Fruit fly (Drosophila melanogaster) whole organism, embryonic: ENCODE results near the gene mRpL16.

ENCODE experiments used
- Atf6 ChIP-seq: fragments of 200-800 bp; sonication (Bioruptor generic); IDR thresholded peaks from 2 replicates; pipeline ENCODE4 v1.3.6; 2022; ENCODE audit warnings: missing biosample characterization, missing genetic modification characterization
- BEAF-32 ChIP-seq: fragments of 200-800 bp; sonication (Bioruptor generic); optimal IDR thresholded peaks from 3 replicates; lab custom pipeline; 2017; ENCODE audit warnings: missing biosample characterization, missing genetic modification characterization, mild to moderate bottlenecking, moderate library complexity, missing genetic modification reagents
- CG10147 ChIP-seq: fragments of 200-800 bp; sonication (Bioruptor generic); optimal IDR thresholded peaks from 2 replicates; lab custom pipeline; 2019; ENCODE audit warnings: missing biosample characterization, mild to moderate bottlenecking, missing genetic modification characterization, moderate library complexity
- CG10366 ChIP-seq: fragments of 200-800 bp; sonication (Bioruptor generic); IDR thresholded peaks from 2 replicates; pipeline ENCODE4 v1.3.6; 2022; ENCODE audit warnings: missing biosample characterization, missing genetic modification characterization
- CG11456 ChIP-seq: fragments of 200-800 bp; sonication (Bioruptor generic); IDR thresholded peaks from 3 replicates; pipeline ENCODE4 v1.3.6; 2022; ENCODE audit warnings: missing biosample characterization, missing genetic modification characterization
- CG11504 ChIP-seq: fragments of 200-800 bp; sonication (Bioruptor generic); optimal IDR thresholded peaks from 3 replicates; lab custom pipeline; 2019; ENCODE audit warnings: missing biosample characterization, mild to moderate bottlenecking, missing genetic modification characterization, moderate library complexity
- CG13775 ChIP-seq: fragments of 200-800 bp; sonication (Bioruptor generic); optimal IDR thresholded peaks from 3 replicates; lab custom pipeline; 2017; ENCODE audit warnings: missing biosample characterization, mild to moderate bottlenecking, missing genetic modification characterization
- CG13894 ChIP-seq: fragments of 200-800 bp; sonication (Bioruptor generic); optimal IDR thresholded peaks from 3 replicates; lab custom pipeline; 2018; ENCODE audit warnings: missing biosample characterization, mild to moderate bottlenecking, missing genetic modification characterization, moderate library complexity
- CG14965 ChIP-seq: fragments of 200-800 bp; sonication (Bioruptor generic); optimal IDR thresholded peaks from 2 replicates; lab custom pipeline; 2016; ENCODE audit warnings: missing biosample characterization, missing genetic modification characterization, borderline replicate concordance
- CG15514 ChIP-seq: fragments of 200-800 bp; sonication (Bioruptor generic); optimal IDR thresholded peaks from 3 replicates; lab custom pipeline; 2017; ENCODE audit warnings: missing biosample characterization, missing genetic modification characterization, mild to moderate bottlenecking, moderate library complexity, missing genetic modification reagents
- CG1647 ChIP-seq: fragments of 200-800 bp; sonication (Bioruptor generic); optimal IDR thresholded peaks from 3 replicates; lab custom pipeline; 2016; ENCODE audit warnings: missing biosample characterization, missing genetic modification characterization
- CG17568 ChIP-seq: fragments of 200-800 bp; sonication (Bioruptor generic); optimal IDR thresholded peaks from 2 replicates; lab custom pipeline; 2018; ENCODE audit warnings: missing biosample characterization, mild to moderate bottlenecking, missing genetic modification characterization, moderate library complexity
- CG2875 ChIP-seq: fragments of 200-800 bp; sonication (Bioruptor generic); optimal IDR thresholded peaks from 2 replicates; lab custom pipeline; 2017; ENCODE audit warnings: missing biosample characterization, mild to moderate bottlenecking, missing genetic modification characterization, missing genetic modification reagents
- CG30403 ChIP-seq: fragments of 200-800 bp; sonication (Bioruptor generic); optimal IDR thresholded peaks from 3 replicates; lab custom pipeline; 2016; ENCODE audit warnings: missing biosample characterization, missing genetic modification characterization
- CG31441 ChIP-seq: fragments of 200-800 bp; sonication (Bioruptor generic); IDR thresholded peaks from 2 replicates; pipeline ENCODE4 v1.3.6; 2022; ENCODE audit warnings: missing biosample characterization, missing genetic modification characterization
- CG4328 ChIP-seq: fragments of 200-800 bp; sonication (Bioruptor generic); optimal IDR thresholded peaks from 3 replicates; lab custom pipeline; 2017; ENCODE audit warnings: missing biosample characterization, missing genetic modification reagents, missing genetic modification characterization
- CG4404 ChIP-seq: fragments of 200-800 bp; sonication (Bioruptor generic); IDR thresholded peaks from 2 replicates; pipeline ENCODE4 v1.3.6; 2022; ENCODE audit warnings: missing biosample characterization, missing genetic modification characterization
- CG6272 ChIP-seq: fragments of 200-800 bp; sonication (Bioruptor generic); IDR thresholded peaks from 2 replicates; pipeline ENCODE4 v1.3.6; 2022; ENCODE audit warnings: missing biosample characterization, missing genetic modification characterization
- CG6654 ChIP-seq: fragments of 200-800 bp; sonication (Bioruptor generic); optimal IDR thresholded peaks from 2 replicates; lab custom pipeline; 2017; ENCODE audit warnings: missing biosample characterization, mild to moderate bottlenecking, missing genetic modification characterization
- CG6813 ChIP-seq: fragments of 200-800 bp; sonication (Bioruptor generic); optimal IDR thresholded peaks from 2 replicates; lab custom pipeline; 2017; ENCODE audit warnings: missing biosample characterization, missing genetic modification characterization, mild to moderate bottlenecking, moderate library complexity, missing genetic modification reagents
- CG8089 ChIP-seq: fragments of 200-800 bp; sonication (Bioruptor generic); optimal IDR thresholded peaks from 3 replicates; lab custom pipeline; 2016; ENCODE audit warnings: missing biosample characterization, missing genetic modification characterization
- CG9817 ChIP-seq: fragments of 200-800 bp; sonication (Bioruptor generic); optimal IDR thresholded peaks from 2 replicates; lab custom pipeline; 2018; ENCODE audit warnings: missing biosample characterization, mild to moderate bottlenecking, missing genetic modification characterization, moderate library complexity
- CkIIα-i1 ChIP-seq: fragments of 200-800 bp; sonication (Bioruptor generic); IDR thresholded peaks from 2 replicates; pipeline ENCODE4 v1.3.6; 2022; ENCODE audit warnings: missing biosample characterization, missing genetic modification characterization
- Dll ChIP-seq: fragments of 200-800 bp; sonication (Bioruptor generic); IDR thresholded peaks from 4 replicates; pipeline ENCODE4 v1.3.6; 2022; ENCODE audit warnings: missing biosample characterization, missing genetic modification characterization; ENCODE audit not compliant: partially characterized antibody
- Ets65A ChIP-seq: fragments of 200-800 bp; sonication (Bioruptor generic); peaks from one replicate; lab custom pipeline; 2016; ENCODE audit warnings: missing biosample characterization, missing genetic modification characterization
- Ets97D ChIP-seq: fragments of 200-800 bp; sonication (Bioruptor generic); optimal IDR thresholded peaks from 3 replicates; lab custom pipeline; 2016; ENCODE audit warnings: missing biosample characterization, missing genetic modification characterization
- HLH4C ChIP-seq: fragments of 200-800 bp; sonication (Bioruptor generic); IDR thresholded peaks from 3 replicates; pipeline ENCODE4 v1.3.6; 2022; ENCODE audit warnings: missing biosample characterization, missing genetic modification characterization; ENCODE audit not compliant: partially characterized antibody
- Hr3 ChIP-seq: fragments of 200-800 bp; sonication (Bioruptor generic); optimal IDR thresholded peaks from 3 replicates; lab custom pipeline; 2016; ENCODE audit warnings: missing biosample characterization, missing genetic modification characterization
- Ssrp ChIP-seq: fragments of 200-800 bp; sonication (Bioruptor generic); optimal IDR thresholded peaks from 2 replicates; lab custom pipeline; 2018; ENCODE audit warnings: missing biosample characterization, mild to moderate bottlenecking, missing genetic modification characterization, moderate library complexity
- Stat92E ChIP-seq, 3 experiments: fragments of >200 bp in 2 of 3; fragments of 200-800 bp in 1 of 3; sonication (Bioruptor generic) in 1 of 3; optimal IDR thresholded peaks; 2 replicates each; lab custom pipeline; 2017 to 2019; ENCODE audit warnings: missing biosample characterization in 3 of 3, missing genetic modification characterization in 3 of 3, mild to moderate bottlenecking in 1 of 3, moderate library complexity in 1 of 3
- Usf ChIP-seq: fragments of 200-800 bp; sonication (Bioruptor generic); optimal IDR thresholded peaks from 2 replicates; lab custom pipeline; 2017; ENCODE audit warnings: missing genotype, missing biosample characterization, missing genetic modification characterization
- YL-1 ChIP-seq: fragments of 200-800 bp; sonication (Bioruptor generic); optimal IDR thresholded peaks from 3 replicates; lab custom pipeline; 2017; ENCODE audit warnings: missing biosample characterization, mild to moderate bottlenecking, missing genetic modification characterization
- chinmo ChIP-seq: fragments of 200-800 bp; sonication (Bioruptor generic); IDR thresholded peaks from 4 replicates; pipeline ENCODE4 v1.3.6; 2022; ENCODE audit warnings: missing biosample characterization, missing genetic modification characterization; ENCODE audit not compliant: partially characterized antibody
- croc ChIP-seq: fragments of 200-800 bp; sonication (Bioruptor generic); conservative IDR thresholded peaks from 3 replicates; pipeline ENCODE4 v1.3.6; 2022; ENCODE audit warnings: missing biosample characterization, missing genetic modification characterization
- dati ChIP-seq: fragments of 200-800 bp; sonication (Bioruptor generic); IDR thresholded peaks from 2 replicates; pipeline ENCODE4 v1.3.6; 2022; ENCODE audit warnings: missing biosample characterization, missing genetic modification characterization
- disco-r ChIP-seq: fragments of 200-800 bp; sonication (Bioruptor generic); optimal IDR thresholded peaks from 2 replicates; lab custom pipeline; 2016; ENCODE audit warnings: missing biosample characterization, missing genetic modification characterization
- emc ChIP-seq: fragments of 200-800 bp; sonication (Bioruptor generic); optimal IDR thresholded peaks from 2 replicates; lab custom pipeline; 2016; ENCODE audit warnings: missing biosample characterization, missing genetic modification characterization
- fd3F ChIP-seq: fragments of 200-800 bp; sonication (Bioruptor generic); optimal IDR thresholded peaks from 2 replicates; lab custom pipeline; 2018; ENCODE audit warnings: missing biosample characterization, mild to moderate bottlenecking, missing genetic modification characterization, moderate library complexity
- grau ChIP-seq: fragments of 200-800 bp; optimal IDR thresholded peaks from 3 replicates; lab custom pipeline; 2019; ENCODE audit warnings: missing biosample characterization, mild to moderate bottlenecking, missing genetic modification characterization, moderate library complexity
- knrl ChIP-seq: fragments of 200-800 bp; sonication (Bioruptor generic); IDR thresholded peaks from 3 replicates; pipeline ENCODE4 v1.3.6; 2022; ENCODE audit warnings: missing biosample characterization, missing genetic modification characterization; ENCODE audit not compliant: partially characterized antibody
- mam ChIP-seq: fragments of 200-800 bp; sonication (Bioruptor generic); optimal IDR thresholded peaks from 3 replicates; lab custom pipeline; 2016; ENCODE audit warnings: missing biosample characterization, missing genetic modification characterization
- mirr ChIP-seq: fragments of 200-800 bp; sonication (Bioruptor generic); optimal IDR thresholded peaks from 3 replicates; lab custom pipeline; 2018; ENCODE audit warnings: missing biosample characterization, mild to moderate bottlenecking, missing genetic modification characterization
- onecut ChIP-seq: fragments of 200-800 bp; sonication (Bioruptor generic); IDR thresholded peaks from 2 replicates; pipeline ENCODE4 v1.3.6; 2022; ENCODE audit warnings: missing biosample characterization, missing genetic modification characterization
- psq ChIP-seq: fragments of 200-800 bp; sonication (Bioruptor generic); optimal IDR thresholded peaks from 2 replicates; lab custom pipeline; 2017; ENCODE audit warnings: missing biosample characterization, missing genetic modification characterization
- row ChIP-seq: fragments of 200-800 bp; sonication (Bioruptor generic); IDR thresholded peaks from 3 replicates; pipeline ENCODE4 v1.3.6; 2022; ENCODE audit warnings: missing biosample characterization, missing genetic modification characterization
- sqz ChIP-seq: fragments of 200-800 bp; sonication (Bioruptor generic); optimal IDR thresholded peaks from 3 replicates; lab custom pipeline; 2018; ENCODE audit warnings: missing biosample characterization, mild to moderate bottlenecking, missing genetic modification characterization
- ttk ChIP-seq: fragments of 200-800 bp; sonication (Bioruptor generic); IDR thresholded peaks from 2 replicates; pipeline ENCODE4 v2.1.2; 2022; ENCODE audit warnings: missing biosample characterization, missing genetic modification characterization
- vvl ChIP-seq: fragments of 200-800 bp; sonication (Bioruptor generic); IDR thresholded peaks from 2 replicates; pipeline ENCODE4 v1.3.6; 2022; ENCODE audit warnings: missing biosample characterization, missing genetic modification characterization

mRpL16 gene

DNA sequence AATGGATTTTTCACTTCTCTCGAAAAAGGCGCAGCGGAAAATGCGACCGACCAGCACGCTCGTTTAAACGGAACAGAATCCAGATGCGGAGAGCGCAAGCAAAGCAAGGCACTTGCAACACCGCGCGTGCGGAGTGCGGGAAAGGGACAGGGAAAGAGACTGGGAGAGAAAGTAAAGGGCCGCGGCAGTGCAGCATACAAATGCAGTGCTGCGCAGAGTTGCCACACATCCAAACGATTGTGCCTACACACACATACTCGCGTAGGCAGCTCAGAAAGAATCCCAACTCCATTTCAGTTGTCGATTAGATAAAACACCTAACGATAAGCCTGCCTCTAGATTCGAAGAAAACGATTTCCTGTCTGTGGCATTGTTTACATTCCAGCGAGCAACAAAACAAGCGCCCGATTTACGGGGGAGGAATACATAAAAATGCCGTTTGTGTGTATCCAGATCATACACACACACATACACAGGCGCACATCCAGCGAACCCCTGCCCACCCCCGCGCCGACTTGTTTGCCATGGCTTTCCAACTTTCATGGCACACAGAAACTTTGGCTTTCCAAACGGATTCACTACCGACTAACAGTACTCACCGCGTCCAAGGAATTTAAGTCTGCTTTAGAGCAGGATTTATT is 9.5 kb downstream of the mRpL16 start (continued):
- TF ChIP-seq Stat92E (GFP tag; optimal IDR thresholded peaks at IDR 0.05; lab: Kevin White, UChicago) (peak in 1 of 3 experiments; percentile 61), YL-1 (peak; percentile 43), Ssrp (tag; lab: Kevin White, UChicago) (no peak), psq (GFP tag; lab: Kevin White, UChicago) (no peak), CG11456 (GFP tag; lab: Robert Waterston, UW) (no peak), onecut (GFP tag; lab: Robert Waterston, UW) (no peak), CG9817 (tag; lab: Kevin White, UChicago) (no peak), dati (GFP tag; lab: Robert Waterston, UW) (no peak), CG1647 (no peak), CG4404 (GFP tag; lab: Robert Waterston, UW) (no peak), fd3F (GFP tag; lab: Kevin White, UChicago) (no peak), Usf (GFP tag; lab: Kevin White, UChicago) (no peak), CG2875 (GFP tag; lab: Kevin White, UChicago) (no peak), CG6272 (GFP tag; lab: Robert Waterston, UW) (no peak), CG11504 (tag; lab: Kevin White, UChicago) (no peak), disco-r (GFP tag; lab: Kevin White, UChicago) (no peak), ttk (GFP tag; lab: Robert Waterston, UW) (no peak), CG8089 (GFP tag; lab: Kevin White, UChicago) (no peak), mam (GFP tag; lab: Kevin White, UChicago) (no peak), chinmo (0 out of 4 replicates have a peak, but pooled peaks have one; percentile 60), CG14965 (GFP tag; lab: Kevin White, UChicago) (no peak), grau (tag; lab: Kevin White, UChicago) (no peak), CG17568 (GFP tag; lab: Kevin White, UChicago) (no peak), CkIIα-i1 (GFP tag; lab: Robert Waterston, UW) (no peak)

DNA sequence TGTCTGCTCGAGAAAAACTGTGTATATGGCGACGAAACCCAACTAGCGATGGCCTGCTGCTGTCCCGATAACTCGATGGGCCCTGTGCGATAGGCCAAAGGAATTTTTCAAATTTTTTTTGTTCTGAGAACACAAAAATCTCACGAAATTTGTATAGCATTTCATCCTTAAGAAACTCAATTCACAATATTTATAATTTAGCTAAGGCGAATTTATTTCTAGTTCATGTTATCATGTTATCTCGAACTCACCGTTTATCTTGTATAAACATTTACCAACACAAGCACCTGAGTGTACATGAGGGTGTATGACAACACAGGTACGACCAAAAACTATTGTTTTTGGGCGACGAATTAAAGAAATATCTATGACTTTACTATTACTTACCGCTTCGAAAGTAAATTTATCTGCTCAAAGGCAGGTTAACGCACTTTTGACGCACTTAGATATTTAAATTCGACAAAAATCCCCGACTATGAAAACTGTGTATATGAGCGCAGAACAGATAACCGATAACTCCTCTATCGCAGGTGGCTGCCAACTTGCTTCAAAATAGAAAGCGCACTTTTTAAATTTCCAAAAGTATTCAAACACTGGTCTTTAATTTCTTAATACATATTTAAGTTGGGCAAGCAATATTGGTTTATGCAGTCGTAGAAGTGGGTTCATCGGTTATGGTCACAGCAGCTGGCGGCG is 10.2 kb downstream of the mRpL16 start, which contains the start of gene arm:
arm (minus strand) TSS at position 524 of the 696 bp plus-strand sequence.
- no peak for TF ChIP-seq CG6813 (GFP tag; lab: Kevin White, UChicago)
- TF ChIP-seq CG15514 = peak; percentile 11
- no peak for TF ChIP-seq CG10366 (GFP tag; lab: Robert Waterston, UW)
- TF ChIP-seq BEAF-32 (GFP tag; lab: Kevin White, UChicago) = peak; percentile 56
- no peak for TF ChIP-seq CG13775 (GFP tag; lab: Kevin White, UChicago)
- TF ChIP-seq CG10147 = no peak
- no peak for TF ChIP-seq Hr3 (GFP tag; lab: Kevin White, UChicago)
- TF ChIP-seq mirr (GFP tag; lab: Kevin White, UChicago) = no peak
- TF ChIP-seq CG30403 = peak; percentile 21
- TF ChIP-seq croc (GFP tag; lab: Robert Waterston, UW) = no peak
- peak; percentile 38; the same call in 2 of the 3 replicates for TF ChIP-seq row (GFP tag; lab: Robert Waterston, UW)
- 0 out of 4 replicates have a peak, but pooled peaks have one; percentile 35 for TF ChIP-seq Dll
- TF ChIP-seq vvl (GFP tag; lab: Robert Waterston, UW) = no peak
- TF ChIP-seq CG4328 = no peak
- TF ChIP-seq sqz (GFP tag; lab: Kevin White, UChicago) = peak; percentile 23
- no peak for TF ChIP-seq Atf6 (GFP tag; lab: Robert Waterston, UW)
- TF ChIP-seq Ets65A = peak; percentile 53
- no peak for TF ChIP-seq CG13894 (tag; lab: Kevin White, UChicago)
- TF ChIP-seq knrl = 0 out of 3 replicates have a peak, but pooled peaks have one; percentile 11
- TF ChIP-seq HLH4C (GFP tag; lab: Robert Waterston, UW) = peak; percentile 26; the same call in 1 of the 3 replicates
- peak; percentile 11 for TF ChIP-seq mam (GFP tag; lab: Kevin White, UChicago)
- TF ChIP-seq CG31441 (GFP tag; lab: Robert Waterston, UW) = no peak
- no peak for TF ChIP-seq emc (GFP tag; lab: Kevin White, UChicago)
- TF ChIP-seq CG6654 = no peak
- no peak for TF ChIP-seq Ets97D (GFP tag; lab: Kevin White, UChicago)
